Fruit fly (Drosophila melanogaster) whole organism, wandering third instar larva: ENCODE results near the gene CG43400.

Source experiments
- Abd-B ChIP-seq: fragments of >200 bp; optimal IDR thresholded peaks from 2 replicates; lab custom pipeline; 2017; ENCODE audit warnings: missing biosample characterization, missing genetic modification characterization
- CG32264 ChIP-seq: fragments of 200-800 bp; sonication (Bioruptor generic); optimal IDR thresholded peaks from 2 replicates; lab custom pipeline; 2016; ENCODE audit warnings: missing biosample characterization, missing genetic modification characterization
- CG9705 ChIP-seq: fragments of 200-800 bp; sonication (Bioruptor generic); optimal IDR thresholded peaks from 2 replicates; lab custom pipeline; 2018; ENCODE audit warnings: missing biosample characterization, mild to moderate bottlenecking, missing genetic modification characterization
- CrebA ChIP-seq: fragments of 200-800 bp; sonication (Bioruptor generic); optimal IDR thresholded peaks from 2 replicates; lab custom pipeline; 2016; ENCODE audit warnings: missing biosample characterization, mild to moderate bottlenecking, missing genetic modification characterization, borderline replicate concordance
- Dif ChIP-seq: fragments of 200-275, 200-300 bp; sonication (Bioruptor generic); optimal IDR thresholded peaks from 2 replicates; lab custom pipeline; 2018; ENCODE audit warnings: missing biosample characterization, missing genetic modification characterization; ENCODE audit not compliant: partially characterized antibody
- GATAd ChIP-seq: sonication (Bioruptor generic); optimal IDR thresholded peaks from 2 replicates; lab custom pipeline; 2016; ENCODE audit warnings: missing biosample characterization, missing genetic modification characterization
- HLH106 ChIP-seq: fragments of 200-800 bp; optimal IDR thresholded peaks from 3 replicates; lab custom pipeline; 2019; ENCODE audit warnings: missing biosample characterization, mild to moderate bottlenecking, missing genetic modification characterization, moderate library complexity
- Hnf4 ChIP-seq: fragments of 200-800 bp; sonication (Bioruptor generic); optimal IDR thresholded peaks from 2 replicates; lab custom pipeline; 2016; ENCODE audit warnings: missing biosample characterization, mild to moderate bottlenecking, missing genetic modification characterization
- Hr83 ChIP-seq: fragments of 200-300 bp; sonication (Bioruptor generic); optimal IDR thresholded peaks from 2 replicates; lab custom pipeline; 2016; ENCODE audit warnings: missing biosample characterization, mild to moderate bottlenecking, missing genetic modification characterization, moderate library complexity; ENCODE audit not compliant: poor library complexity, severe bottlenecking
- Jra ChIP-seq: sonication (Bioruptor generic); optimal IDR thresholded peaks from 2 replicates; lab custom pipeline; 2016; ENCODE audit warnings: missing biosample characterization, missing genetic modification characterization
- Myc ChIP-seq: fragments of >200 bp; optimal IDR thresholded peaks from 2 replicates; lab custom pipeline; 2017
- N ChIP-seq: fragments of >200 bp; optimal IDR thresholded peaks from 2 replicates; lab custom pipeline; 2018; ENCODE audit warnings: missing biosample characterization, missing external identifiers, missing genetic modification characterization
- OdsH ChIP-seq: fragments of 200-800 bp; sonication (Bioruptor generic); optimal IDR thresholded peaks from 2 replicates; lab custom pipeline; 2016; ENCODE audit warnings: missing biosample characterization, mild to moderate bottlenecking, missing genetic modification characterization
- Rel ChIP-seq, 2 experiments: fragments of 200-800 bp; sonication (Bioruptor generic) in 1 of 2; optimal IDR thresholded peaks; 2 replicates in 1 of 2; 3 replicates in 1 of 2; lab custom pipeline; 2016 to 2019; ENCODE audit warnings: mild to moderate bottlenecking in 2 of 2, missing biosample characterization in 2 of 2, missing genetic modification characterization in 2 of 2, moderate library complexity in 1 of 2
- Sp1 ChIP-seq: fragments of 200-800 bp; sonication (Bioruptor generic); optimal IDR thresholded peaks from 3 replicates; lab custom pipeline; 2019; ENCODE audit warnings: missing biosample characterization, mild to moderate bottlenecking, missing genetic modification characterization, moderate library complexity
- Vsx2 ChIP-seq: fragments of 200-300, 225-300 bp; sonication (Bioruptor generic); optimal IDR thresholded peaks from 2 replicates; lab custom pipeline; 2018; ENCODE audit warnings: missing biosample characterization, missing genetic modification characterization; ENCODE audit not compliant: partially characterized antibody
- br ChIP-seq: fragments of 200-800 bp; sonication (Bioruptor generic); optimal IDR thresholded peaks from 2 replicates; lab custom pipeline; 2016; ENCODE audit warnings: missing biosample characterization, missing genetic modification characterization
- brk ChIP-seq: fragments of 200-800 bp; sonication (Bioruptor generic); optimal IDR thresholded peaks from 2 replicates; lab custom pipeline; 2016; ENCODE audit warnings: missing biosample characterization, mild to moderate bottlenecking, missing genetic modification characterization
- dl ChIP-seq, 2 experiments: fragments of 175-275, 200-275 bp in 1 of 2; fragments of 200-275 bp in 1 of 2; sonication (Bioruptor generic); optimal IDR thresholded peaks; lab custom pipeline; 2018; ENCODE audit warnings: mild to moderate bottlenecking in 2 of 2, missing biosample characterization in 2 of 2, missing genetic modification characterization in 2 of 2, moderate library complexity in 2 of 2; ENCODE audit not compliant: partially characterized antibody in 2 of 2, insufficient read depth in 1 of 2
- dmrt93B ChIP-seq: fragments of 200-800 bp; sonication (Bioruptor generic); optimal IDR thresholded peaks from 2 replicates; lab custom pipeline; 2018; ENCODE audit warnings: missing biosample characterization, mild to moderate bottlenecking, missing genetic modification characterization
- dsf ChIP-seq: sonication (Bioruptor generic); optimal IDR thresholded peaks from 2 replicates; lab custom pipeline; 2016; ENCODE audit warnings: missing biosample characterization, missing genetic modification characterization, borderline replicate concordance
- foxo ChIP-seq, 2 experiments: fragments of 200-800 bp; sonication (Bioruptor generic); optimal IDR thresholded peaks; 2 replicates in 1 of 2; 3 replicates in 1 of 2; lab custom pipeline; 2016 to 2017; ENCODE audit warnings: missing biosample characterization in 2 of 2, missing genetic modification characterization in 2 of 2
- fru ChIP-seq: fragments of 200-800 bp; sonication (Bioruptor generic); optimal IDR thresholded peaks from 3 replicates; lab custom pipeline; 2016; ENCODE audit warnings: missing biosample characterization, mild to moderate bottlenecking, missing genetic modification characterization
- h ChIP-seq: fragments of 200-800 bp; sonication (Bioruptor generic); optimal IDR thresholded peaks from 3 replicates; lab custom pipeline; 2016; ENCODE audit warnings: missing biosample characterization, mild to moderate bottlenecking, missing genetic modification characterization
- lola ChIP-seq: fragments of >200 bp; optimal IDR thresholded peaks from 2 replicates; lab custom pipeline; 2017; ENCODE audit warnings: missing biosample characterization, missing genetic modification characterization
- rgr ChIP-seq: fragments of 200-800 bp; sonication (Bioruptor generic); optimal IDR thresholded peaks from 3 replicates; lab custom pipeline; 2016; ENCODE audit warnings: missing biosample characterization, mild to moderate bottlenecking, missing genetic modification characterization
- sage ChIP-seq: fragments of 200-800 bp; sonication (Bioruptor generic); optimal IDR thresholded peaks from 2 replicates; lab custom pipeline; 2016; ENCODE audit warnings: missing biosample characterization, mild to moderate bottlenecking, missing genetic modification characterization
- sv ChIP-seq: fragments of 200-800 bp; sonication (Bioruptor generic); optimal IDR thresholded peaks from 3 replicates; lab custom pipeline; 2016; ENCODE audit warnings: missing biosample characterization, missing genetic modification characterization
- tai ChIP-seq: sonication (Bioruptor generic); optimal IDR thresholded peaks from 2 replicates; lab custom pipeline; 2016; ENCODE audit warnings: missing biosample characterization, missing genetic modification characterization
- usp ChIP-seq: fragments of >200 bp; optimal IDR thresholded peaks from 2 replicates; lab custom pipeline; 2017; ENCODE audit warnings: missing biosample characterization, missing genetic modification characterization
- woc ChIP-seq: sonication (Bioruptor generic); optimal IDR thresholded peaks from 2 replicates; lab custom pipeline; 2016; ENCODE audit warnings: missing biosample characterization, mild to moderate bottlenecking, missing genetic modification characterization

CG43400 gene

dm6 chr2L:8528318-8528717 is 37.8 kb downstream of the CG43400 start, which contains the start of the genes lmgA and lmgB (continued):
- no peak for TF ChIP-seq usp (GFP tag; lab: Kevin White, UChicago)
- no peak for TF ChIP-seq Myc (lab: Kevin White, UChicago)
- TF ChIP-seq rgr (GFP tag; lab: Kevin White, UChicago): peak; percentile 59
- TF ChIP-seq OdsH (GFP tag; lab: Kevin White, UChicago): peak; percentile 31
- TF ChIP-seq CG9705 (GFP tag; lab: Kevin White, UChicago): no peak
- TF ChIP-seq HLH106 (tag; lab: Kevin White, UChicago): peak; percentile 14
- TF ChIP-seq, all 38 proteins: peak for 11

dm6 chr2L:8528951-8529430 is 38.5 kb downstream of the CG43400 start, which contains the start of gene CG17834:
CG17834 (plus strand) TSS chr2L:8529141.
- no peak for TF ChIP-seq dl (GFP tag; optimal IDR thresholded peaks at IDR 0.05; lab: Kevin White, UChicago; ENCODE audit: insufficient read depth in 1 of 2, partially characterized antibody in 2 of 2)
- no peak for TF ChIP-seq woc
- peak in 1 of 2 experiments; percentile 16 for TF ChIP-seq foxo (GFP tag; optimal IDR thresholded peaks at IDR 0.05; lab: Kevin White, UChicago)
- no peak for TF ChIP-seq Rel (GFP tag; optimal IDR thresholded peaks at IDR 0.05; lab: Kevin White, UChicago)
- peak; percentile 85 for TF ChIP-seq Rel (tag; optimal IDR thresholded peaks at IDR 0.05; lab: Kevin White, UChicago)
- peak; percentile 20 for TF ChIP-seq HLH106 (tag; lab: Kevin White, UChicago)
- peak; percentile 67 for TF ChIP-seq Sp1
- TF ChIP-seq CrebA (GFP tag; lab: Kevin White, UChicago): no peak
- no peak for TF ChIP-seq usp (GFP tag; lab: Kevin White, UChicago)
- TF ChIP-seq Hr83 (GFP tag; lab: Kevin White, UChicago): peak; percentile 61
- no peak for TF ChIP-seq CG9705 (GFP tag; lab: Kevin White, UChicago)
- peak; percentile 17 for TF ChIP-seq Hnf4 (GFP tag; lab: Kevin White, UChicago)
- peak; percentile 74 for TF ChIP-seq Vsx2
- TF ChIP-seq br (GFP tag; lab: Kevin White, UChicago): peak; percentile 45
- no peak for TF ChIP-seq tai
- peak; percentile 59 for TF ChIP-seq Dif (GFP tag; lab: Kevin White, UChicago)

DNA sequence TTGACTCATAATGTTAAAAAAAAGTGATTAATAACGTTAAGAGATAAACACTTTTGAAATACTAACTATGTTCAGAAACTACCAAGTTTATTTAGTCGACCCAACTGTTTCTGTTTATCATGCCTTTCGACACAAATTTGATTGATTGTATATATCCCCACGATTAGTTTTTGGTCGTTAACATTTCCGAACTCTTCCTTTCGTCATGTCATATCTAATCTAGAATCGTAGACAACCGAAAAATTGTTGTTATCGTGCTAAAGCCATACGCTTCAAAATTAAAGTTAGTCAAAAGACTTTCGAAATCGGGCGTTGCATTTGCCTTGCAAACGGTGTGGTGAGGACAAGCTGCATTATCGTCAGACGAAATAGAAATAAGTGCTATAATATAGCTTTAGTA is 39.6 kb downstream of the CG43400 start:
- TF ChIP-seq sv (GFP tag; lab: Kevin White, UChicago): no peak
- no peak for TF ChIP-seq br (GFP tag; lab: Kevin White, UChicago)
- TF ChIP-seq dl (GFP tag; optimal IDR thresholded peaks at IDR 0.05; lab: Kevin White, UChicago; ENCODE audit: insufficient read depth in 1 of 2, partially characterized antibody in 2 of 2): no peak
- no peak for TF ChIP-seq N
- TF ChIP-seq fru: no peak
- TF ChIP-seq lola (GFP tag; lab: Kevin White, UChicago): no peak
- TF ChIP-seq HLH106 (tag; lab: Kevin White, UChicago): no peak
- TF ChIP-seq Abd-B (GFP tag; lab: Kevin White, UChicago): no peak
- no peak for TF ChIP-seq dsf (GFP tag; lab: Kevin White, UChicago)
- no peak for TF ChIP-seq Dif (GFP tag; lab: Kevin White, UChicago)
- TF ChIP-seq tai: no peak
- TF ChIP-seq GATAd (GFP tag; lab: Kevin White, UChicago): no peak
- TF ChIP-seq Rel (GFP tag; optimal IDR thresholded peaks at IDR 0.05; lab: Kevin White, UChicago): no peak
- TF ChIP-seq Rel (tag; optimal IDR thresholded peaks at IDR 0.05; lab: Kevin White, UChicago): no peak
- TF ChIP-seq usp (GFP tag; lab: Kevin White, UChicago): no peak
- no peak for TF ChIP-seq CG9705 (GFP tag; lab: Kevin White, UChicago)
- no peak for TF ChIP-seq Jra (GFP tag; lab: Kevin White, UChicago)
- TF ChIP-seq Vsx2: no peak

- TF ChIP-seq HLH106 (tag; lab: Kevin White, UChicago): no peak
- no peak for TF ChIP-seq Hnf4 (GFP tag; lab: Kevin White, UChicago)
- TF ChIP-seq rgr (GFP tag; lab: Kevin White, UChicago): no peak
- TF ChIP-seq foxo (GFP tag; optimal IDR thresholded peaks at IDR 0.05; lab: Kevin White, UChicago): no peak
- no peak for TF ChIP-seq dl (GFP tag; optimal IDR thresholded peaks at IDR 0.05; lab: Kevin White, UChicago; ENCODE audit: insufficient read depth in 1 of 2, partially characterized antibody in 2 of 2)
These were observed 42.3 kb downstream of the CG43400 start for dm6 chr2L:8532790-8533189.

dm6 chr2L:8533632-8534031 is 43.1 kb downstream of the CG43400 start:
- no peak for TF ChIP-seq brk (GFP tag; lab: Kevin White, UChicago)
- no peak for TF ChIP-seq dl (GFP tag; optimal IDR thresholded peaks at IDR 0.05; lab: Kevin White, UChicago; ENCODE audit: insufficient read depth in 1 of 2, partially characterized antibody in 2 of 2)
- no peak for TF ChIP-seq Abd-B (GFP tag; lab: Kevin White, UChicago)
- TF ChIP-seq woc: no peak
- no peak for TF ChIP-seq Dif (GFP tag; lab: Kevin White, UChicago)
- no peak for TF ChIP-seq br (GFP tag; lab: Kevin White, UChicago)
- TF ChIP-seq Sp1: no peak
- TF ChIP-seq dmrt93B (GFP tag; lab: Kevin White, UChicago): no peak
- TF ChIP-seq h (GFP tag; lab: Kevin White, UChicago): no peak
- TF ChIP-seq foxo (GFP tag; optimal IDR thresholded peaks at IDR 0.05; lab: Kevin White, UChicago): no peak
- no peak for TF ChIP-seq tai
- TF ChIP-seq Myc (lab: Kevin White, UChicago): no peak
- TF ChIP-seq sage (GFP tag; lab: Kevin White, UChicago): no peak
- TF ChIP-seq CrebA (GFP tag; lab: Kevin White, UChicago): no peak
- TF ChIP-seq HLH106 (tag; lab: Kevin White, UChicago): no peak
- no peak for TF ChIP-seq Vsx2
- TF ChIP-seq CG32264 (GFP tag; lab: Kevin White, UChicago): no peak
